Worm (Caenorhabditis elegans) whole organism, midembryonic: Measurements from ENCODE around the gene F46F5.15.
A peak's percentile ranks its signal among the peaks of the same experiment; 100 is the strongest.

Source experiments
- T22C8.4 ChIP-seq: fragments of 200-800 bp; sonication (Bioruptor generic); IDR thresholded peaks from 2 replicates; pipeline ENCODE4 v1.3.6; 2022; ENCODE audit warnings: missing genetic modification characterization, missing compliant biosample characterization
- flt-1 ChIP-seq: fragments of 200-800 bp; sonication (Bioruptor generic); IDR thresholded peaks from 2 replicates; pipeline ENCODE4 v1.3.6; 2022; ENCODE audit warnings: missing genetic modification characterization, missing compliant biosample characterization
- klf-2 ChIP-seq: fragments of 200-800 bp; sonication (Bioruptor generic); conservative IDR thresholded peaks from 2 replicates; pipeline ENCODE4 v1.3.6; 2022; ENCODE audit warnings: missing genetic modification reagents, missing genetic modification characterization, missing compliant biosample characterization
- ref-1 ChIP-seq: fragments of 200-800 bp; sonication (Bioruptor generic); conservative IDR thresholded peaks from 2 replicates; pipeline ENCODE4 v1.3.6; 2022; ENCODE audit warnings: missing genetic modification reagents, missing genetic modification characterization, missing compliant biosample characterization
- tab-1 ChIP-seq: fragments of 200-800 bp; sonication (Bioruptor generic); IDR thresholded peaks from 2 replicates; pipeline ENCODE4 v1.3.6; 2022; ENCODE audit warnings: missing genetic modification characterization, missing compliant biosample characterization

ce11 chrII:756161-756560 is 32.1 kb upstream of the F46F5.15 start:
- TF ChIP-seq klf-2 (GFP tag; lab: Robert Waterston, UW) = no peak
- no peak for TF ChIP-seq tab-1 (GFP tag; lab: Robert Waterston, UW)
- TF ChIP-seq T22C8.4 (GFP tag; lab: Robert Waterston, UW) = peak; percentile 65
- no peak for TF ChIP-seq ref-1
- TF ChIP-seq flt-1 (GFP tag; lab: Robert Waterston, UW) = no peak
